Worm (Caenorhabditis elegans) whole organism, L1 larva: Measurements from ENCODE around the gene gcy-21.
"Not testable (repeated sequence)": the region's sequence is repeated elsewhere in the genome, so short reads cannot be mapped to it uniquely, and the experiment has no call there.

Source experiments
- C04F5.9 ChIP-seq: sonication (generic microtip); optimal IDR thresholded peaks from 2 replicates; lab custom pipeline; 2016; ENCODE audit warnings: missing genetic modification characterization, missing compliant biosample characterization
- C16A3.4 ChIP-seq: fragments of 150-350 bp; optimal IDR thresholded peaks from 2 replicates; lab custom pipeline; 2014; ENCODE audit warnings: missing biosample characterization, missing genetic modification characterization
- F16B12.6 ChIP-seq: fragments of 150-350 bp; optimal IDR thresholded peaks from 2 replicates; lab custom pipeline; 2014; ENCODE audit warnings: missing biosample characterization, missing genetic modification characterization
- alr-1 ChIP-seq: fragments of 200-800 bp; sonication (Bioruptor generic); optimal IDR thresholded peaks from 2 replicates; lab custom pipeline; 2018; ENCODE audit warnings: borderline replicate concordance, mild to moderate bottlenecking, missing genetic modification characterization, missing compliant biosample characterization
- ama-1 ChIP-seq: fragments of 150-350 bp; optimal IDR thresholded peaks from 2 replicates; lab custom pipeline; 2014
- blmp-1 ChIP-seq: fragments of 150-350 bp; optimal IDR thresholded peaks from 2 replicates; lab custom pipeline; 2014; ENCODE audit warnings: missing biosample characterization, missing genetic modification characterization
- ceh-63 ChIP-seq: fragments of 200-800 bp; sonication (Bioruptor generic); optimal IDR thresholded peaks from 2 replicates; lab custom pipeline; 2018; ENCODE audit warnings: mild to moderate bottlenecking, missing genetic modification characterization, missing compliant biosample characterization
- ceh-82 ChIP-seq, 3 experiments: fragments of 150-350 bp in 1 of 3; sonication (generic microtip) in 2 of 3; optimal IDR thresholded peaks; 2 replicates each; lab custom pipeline; 2014 to 2017; ENCODE audit warnings: missing biosample characterization in 3 of 3, missing genetic modification characterization in 3 of 3
- ces-1 ChIP-seq: fragments of 150-350 bp; optimal IDR thresholded peaks from 2 replicates; lab custom pipeline; 2014; ENCODE audit warnings: missing biosample characterization, missing genetic modification reagents, missing genetic modification characterization
- dpl-1 ChIP-seq, 3 experiments: fragments of 150-350 bp in 2 of 3; sonication (generic microtip) in 1 of 3; optimal IDR thresholded peaks; 2 replicates each; lab custom pipeline; 2014 to 2017; ENCODE audit warnings: missing biosample characterization in 3 of 3, missing genetic modification characterization in 3 of 3, missing genetic modification reagents in 3 of 3
- efl-1 ChIP-seq, 4 experiments: fragments of 150-350 bp; optimal IDR thresholded peaks in 3 of 4; peaks in 1 of 4; 1 replicate in 1 of 4; 2 replicates in 3 of 4; lab custom pipeline; 2014; ENCODE audit warnings: missing biosample characterization in 2 of 4, missing genetic modification characterization in 2 of 4, missing genetic modification reagents in 2 of 4
- egl-13 ChIP-seq: sonication (generic microtip); optimal IDR thresholded peaks from 2 replicates; lab custom pipeline; 2016; ENCODE audit warnings: missing genotype, missing genetic modification reagents, missing genetic modification characterization, missing compliant biosample characterization
- elt-2 ChIP-seq: sonication (generic microtip); optimal IDR thresholded peaks from 2 replicates; lab custom pipeline; 2016; ENCODE audit warnings: missing genetic modification characterization, mild to moderate bottlenecking, inconsistent platforms, missing compliant biosample characterization, missing genetic modification reagents
- elt-3 ChIP-seq, 6 experiments: fragments of 150-350 bp in 1 of 6; sonication (generic microtip); optimal IDR thresholded peaks; 2 replicates each; lab custom pipeline; 2017 to 2018; ENCODE audit warnings: missing biosample characterization in 6 of 6, missing genetic modification characterization in 6 of 6, inconsistent platforms in 1 of 6
- fkh-4 ChIP-seq: sonication (generic microtip); optimal IDR thresholded peaks from 2 replicates; lab custom pipeline; 2016; ENCODE audit warnings: missing compliant biosample characterization, missing genetic modification characterization, borderline replicate concordance
- hlh-17 ChIP-seq: fragments of 200-800 bp; sonication (Bioruptor generic); optimal IDR thresholded peaks from 2 replicates; lab custom pipeline; 2018; ENCODE audit warnings: missing genetic modification characterization, mild to moderate bottlenecking, missing compliant biosample characterization, moderate library complexity, borderline replicate concordance
- lin-14 ChIP-seq: fragments of 200-800 bp; sonication (Bioruptor generic); optimal IDR thresholded peaks from 2 replicates; lab custom pipeline; 2018; ENCODE audit warnings: mild to moderate bottlenecking, missing genetic modification characterization, moderate library complexity, missing compliant biosample characterization
- lin-15B ChIP-seq: fragments of 150-350 bp; sonication (generic microtip); optimal IDR thresholded peaks from 3 replicates; lab custom pipeline; 2014; ENCODE audit warnings: missing biosample characterization, missing genetic modification characterization
- lin-35 ChIP-seq, 2 experiments: fragments of 150-350 bp; optimal IDR thresholded peaks; 2 replicates each; lab custom pipeline; 2014; ENCODE audit warnings: missing biosample characterization in 2 of 2, missing genetic modification characterization in 2 of 2, missing genetic modification reagents in 2 of 2
- mab-9 ChIP-seq: fragments of 200-800 bp; sonication (Bioruptor generic); IDR thresholded peaks from 2 replicates; pipeline ENCODE4 v1.3.6; 2022; ENCODE audit warnings: missing genetic modification reagents, missing genetic modification characterization, missing compliant biosample characterization
- mdl-1 ChIP-seq, 2 experiments: fragments of 150-350 bp; optimal IDR thresholded peaks; 2 replicates each; lab custom pipeline; 2014 to 2017; ENCODE audit warnings: missing biosample characterization in 2 of 2, missing genetic modification characterization in 2 of 2, inconsistent platforms in 1 of 2
- nhr-19 ChIP-seq: fragments of 200-800 bp; sonication (Bioruptor generic); conservative IDR thresholded peaks from 2 replicates; pipeline ENCODE4 v1.3.6; 2022; ENCODE audit warnings: missing genetic modification characterization, missing compliant biosample characterization
- nhr-47 ChIP-seq: sonication (generic microtip); optimal IDR thresholded peaks from 2 replicates; lab custom pipeline; 2016; ENCODE audit warnings: mild to moderate bottlenecking, missing genetic modification characterization, moderate library complexity, missing compliant biosample characterization
- nhr-84 ChIP-seq: sonication (generic microtip); optimal IDR thresholded peaks from 2 replicates; lab custom pipeline; 2017; ENCODE audit warnings: missing biosample characterization, missing genetic modification characterization
- nhr-85 ChIP-seq: sonication (generic microtip); peaks from one replicate; lab custom pipeline; 2016; ENCODE audit warnings: missing genetic modification characterization, inconsistent platforms, missing compliant biosample characterization
- pag-3 ChIP-seq: sonication (generic microtip); optimal IDR thresholded peaks from 2 replicates; lab custom pipeline; 2017; ENCODE audit warnings: missing genetic modification characterization, mild to moderate bottlenecking, missing compliant biosample characterization, antibody characterized with exemption, borderline replicate concordance; ENCODE audit not compliant: insufficient read depth
- skn-1 ChIP-seq: fragments of 150-350 bp; optimal IDR thresholded peaks from 2 replicates; lab custom pipeline; 2014; ENCODE audit warnings: missing biosample characterization, missing genetic modification characterization
- snpc-4 ChIP-seq: fragments of 150-350 bp; optimal IDR thresholded peaks from 2 replicates; lab custom pipeline; 2014; ENCODE audit warnings: missing biosample characterization, missing genetic modification characterization
- snu-23 ChIP-seq: sonication (generic microtip); optimal IDR thresholded peaks from 2 replicates; lab custom pipeline; 2016; ENCODE audit warnings: missing genetic modification characterization, missing compliant biosample characterization
- sox-4 ChIP-seq: sonication (generic microtip); optimal IDR thresholded peaks from 2 replicates; lab custom pipeline; 2016; ENCODE audit warnings: missing genetic modification characterization, missing compliant biosample characterization
- swsn-7 ChIP-seq: sonication (generic microtip); optimal IDR thresholded peaks from 2 replicates; lab custom pipeline; 2016; ENCODE audit warnings: missing genetic modification characterization, missing compliant biosample characterization
- unc-86 ChIP-seq: sonication (generic microtip); optimal IDR thresholded peaks from 2 replicates; lab custom pipeline; 2016; ENCODE audit warnings: missing genetic modification characterization, missing compliant biosample characterization
- vab-15 ChIP-seq: sonication (generic microtip); optimal IDR thresholded peaks from 2 replicates; lab custom pipeline; 2017; ENCODE audit warnings: missing genotype, mild to moderate bottlenecking, missing genetic modification characterization, missing compliant biosample characterization

Gene gcy-21

ce11 chrII:2649015-2649414 is 10.4 kb upstream of the gcy-21 start (continued):
- TF ChIP-seq efl-1 (optimal IDR thresholded peaks at IDR 0.05; lab: Kevin White, UChicago): peak; percentile 50 to 61
- peak; percentile 34 to 67 for TF ChIP-seq efl-1 (GFP tag; optimal IDR thresholded peaks at IDR 0.05 in 1 of 2; lab: Kevin White, UChicago)
- peak; percentile 9 to 54 (median 35) for TF ChIP-seq dpl-1 (GFP tag; optimal IDR thresholded peaks at IDR 0.05; lab: Kevin White, UChicago)
- TF ChIP-seq swsn-7: peak; percentile 47
- TF ChIP-seq nhr-19: 0 out of 2 replicates have a peak, but pooled peaks have one; percentile 9
- peak; percentile 5 to 11 for TF ChIP-seq lin-35 (GFP tag; optimal IDR thresholded peaks at IDR 0.05; lab: Kevin White, UChicago)
- peak; percentile 76 for TF ChIP-seq lin-14 (GFP tag; lab: Kevin White, UChicago)
- no peak for TF ChIP-seq sox-4 (tag; lab: Kevin White, UChicago)

ce11 chrII:2649539-2649938 is 9.9 kb upstream of the gcy-21 start, which contains the start of the genes F22E5.13 and F22E5.6:
TSS of gene F22E5.13 (minus strand) at chrII:2649639.
TSS of gene F22E5.6 (plus strand) at chrII:2649835.
- TF ChIP-seq vab-15 (tag; lab: Kevin White, UChicago) (no peak), mdl-1 (tag; optimal IDR thresholded peaks at IDR 0.05; lab: Kevin White, UChicago) (no peak), hlh-17 (GFP tag; lab: Kevin White, UChicago) (no peak), egl-13 (tag; lab: Kevin White, UChicago) (no peak), nhr-47 (no peak), mab-9 (GFP tag; lab: Robert Waterston, UW) (no peak), skn-1 (tag; lab: Kevin White, UChicago) (no peak), alr-1 (tag; lab: Kevin White, UChicago) (no peak), unc-86 (no peak), F16B12.6 (no peak), swsn-7 (no peak), ceh-63 (GFP tag; lab: Kevin White, UChicago) (no peak), ces-1 (GFP tag; lab: Kevin White, UChicago) (no peak)
- TF ChIP-seq, all 84 proteins: peak for 0

- TF ChIP-seq nhr-84: no peak
- no peak for TF ChIP-seq efl-1 (optimal IDR thresholded peaks at IDR 0.05; lab: Kevin White, UChicago)
- no peak for TF ChIP-seq efl-1 (GFP tag; optimal IDR thresholded peaks at IDR 0.05 in 1 of 2; lab: Kevin White, UChicago)
- no peak for TF ChIP-seq elt-3 (tag; optimal IDR thresholded peaks at IDR 0.05; lab: Kevin White, UChicago)
- TF ChIP-seq nhr-19: no peak
- no peak for TF ChIP-seq fkh-4 (tag; lab: Kevin White, UChicago)
- TF ChIP-seq snu-23 (GFP tag; lab: Kevin White, UChicago): no peak
- TF ChIP-seq mdl-1 (tag; optimal IDR thresholded peaks at IDR 0.05; lab: Kevin White, UChicago): no peak
- no peak for TF ChIP-seq C04F5.9 (tag; lab: Kevin White, UChicago)
- no peak for TF ChIP-seq nhr-47
- no peak for TF ChIP-seq lin-15B (tag; lab: Kevin White, UChicago)
- no peak for TF ChIP-seq elt-2 (tag; lab: Kevin White, UChicago)
- TF ChIP-seq, all 84 proteins: peak for 0
Observed at ce11 chrII:2656606-2657005, 2.9 kb upstream of the gcy-21 start, which contains the start of gene sri-47. TSS of gene sri-47 (plus strand) at chrII:2656906.

- TF ChIP-seq dpl-1 (GFP tag; optimal IDR thresholded peaks at IDR 0.05; lab: Kevin White, UChicago); ceh-82 (tag; optimal IDR thresholded peaks at IDR 0.05; lab: Kevin White, UChicago); nhr-85: not testable (repeated sequence)
Observed at ce11 chrII:2665081-2665480, 5.6 kb downstream of the gcy-21 start, which contains the start of gene F22E5.2. TSS of gene F22E5.2 (plus strand) at chrII:2665381.

- TF ChIP-seq pag-3 (tag; lab: Kevin White, UChicago): no peak
- TF ChIP-seq snpc-4: no peak
- no peak for TF ChIP-seq lin-14 (GFP tag; lab: Kevin White, UChicago)
- TF ChIP-seq unc-86: no peak
- TF ChIP-seq F16B12.6: no peak
- no peak for TF ChIP-seq fkh-4 (tag; lab: Kevin White, UChicago)
- TF ChIP-seq blmp-1 (tag; lab: Kevin White, UChicago): no peak
- TF ChIP-seq ama-1 (lab: Kevin White, UChicago): no peak
- TF ChIP-seq C16A3.4: no peak
- TF ChIP-seq, all 84 proteins: peak for 0
Observed at ce11 chrII:2665606-2666005, 6.1 kb downstream of the gcy-21 start, which contains the start of gene F22E5.22. TSS of gene F22E5.22 (plus strand) at chrII:2665906.
